Worm (Caenorhabditis elegans) whole organism, young adult: Measurements from ENCODE around the gene C36E8.6.

ENCODE experiments used
- B0019.2 ChIP-seq: fragments of 200-800 bp; sonication (Bioruptor generic); conservative IDR thresholded peaks from 2 replicates; pipeline ENCODE4 v1.3.6; 2022; ENCODE audit warnings: missing genetic modification reagents, missing genetic modification characterization, missing compliant biosample characterization
- B0035.1 ChIP-seq: sonication (generic microtip); optimal IDR thresholded peaks from 2 replicates; lab custom pipeline; 2016; ENCODE audit warnings: missing genetic modification characterization, mild to moderate bottlenecking, missing compliant biosample characterization, missing genotype, missing genetic modification reagents
- C06A6.2 ChIP-seq: fragments of 200-800 bp; sonication (Bioruptor generic); conservative IDR thresholded peaks from 2 replicates; pipeline ENCODE4 v1.3.6; 2022; ENCODE audit warnings: missing genetic modification characterization, missing compliant biosample characterization
- F37B4.10 ChIP-seq: fragments of 200-800 bp; sonication (Bioruptor generic); IDR thresholded peaks from 2 replicates; pipeline ENCODE4 v1.3.6; 2022; ENCODE audit warnings: missing genetic modification characterization, missing compliant biosample characterization
- F57A8.1 ChIP-seq: fragments of 200-800 bp; sonication (Bioruptor generic); optimal IDR thresholded peaks from 2 replicates; lab custom pipeline; 2018; ENCODE audit warnings: mild to moderate bottlenecking, missing genetic modification characterization, moderate library complexity, missing compliant biosample characterization
- F57C9.4 ChIP-seq: sonication (generic microtip); optimal IDR thresholded peaks from 2 replicates; lab custom pipeline; 2017; ENCODE audit warnings: mild to moderate bottlenecking, missing genetic modification characterization, missing compliant biosample characterization
- K11D2.4 ChIP-seq: fragments of 200-800 bp; sonication (Bioruptor generic); IDR thresholded peaks from 2 replicates; pipeline ENCODE4 v1.3.6; 2022; ENCODE audit warnings: missing genetic modification reagents, missing genetic modification characterization, missing compliant biosample characterization
- T26A5.8 ChIP-seq: sonication (generic microtip); optimal IDR thresholded peaks from 2 replicates; lab custom pipeline; 2016; ENCODE audit warnings: missing genetic modification characterization, missing compliant biosample characterization
- Y79H2A.3 ChIP-seq: fragments of 200-800 bp; sonication (Bioruptor generic); conservative IDR thresholded peaks from 2 replicates; pipeline ENCODE4 v1.3.6; 2022; ENCODE audit warnings: missing genetic modification reagents, missing genetic modification characterization, missing compliant biosample characterization
- ama-1 ChIP-seq, 3 experiments: fragments of 150-350 bp in 1 of 3; sonication (generic microtip) in 2 of 3; optimal IDR thresholded peaks; 2 replicates each; lab custom pipeline; 2014 to 2018; ENCODE audit warnings: missing biosample characterization in 2 of 3, missing genetic modification characterization in 2 of 3, missing genetic modification reagents in 2 of 3
- aptf-3 ChIP-seq: fragments of 200-800 bp; sonication (Bioruptor generic); IDR thresholded peaks from 2 replicates; pipeline ENCODE4 v1.3.6; 2022; ENCODE audit warnings: missing genetic modification characterization, missing compliant biosample characterization
- athp-1 ChIP-seq: sonication (generic microtip); optimal IDR thresholded peaks from 2 replicates; lab custom pipeline; 2017; ENCODE audit warnings: mild to moderate bottlenecking, missing genetic modification characterization, missing compliant biosample characterization
- cebp-1 ChIP-seq, 2 experiments: fragments of 200-800 bp in 1 of 2; sonication (Bioruptor generic) in 1 of 2; sonication (generic microtip) in 1 of 2; IDR thresholded peaks in 1 of 2; optimal IDR thresholded peaks in 1 of 2; 2 replicates each; pipeline versions ENCODE4 v1.3.6 to Lab custom; 2017 to 2022; ENCODE audit warnings: missing compliant biosample characterization in 2 of 2, missing genetic modification characterization in 2 of 2, mild to moderate bottlenecking in 1 of 2, missing genetic modification reagents in 1 of 2, moderate library complexity in 1 of 2
- cebp-2 ChIP-seq: fragments of 200-800 bp; sonication (Bioruptor generic); IDR thresholded peaks from 2 replicates; pipeline ENCODE4 v1.3.6; 2022; ENCODE audit warnings: missing genetic modification characterization, missing compliant biosample characterization
- egrh-3 ChIP-seq: fragments of 200-800 bp; sonication (Bioruptor generic); IDR thresholded peaks from 2 replicates; pipeline ENCODE4 v1.3.6; 2022; ENCODE audit warnings: missing genetic modification reagents, missing genetic modification characterization, missing compliant biosample characterization
- gei-17 ChIP-seq: fragments of 200-800 bp; sonication (Bioruptor generic); optimal IDR thresholded peaks from 2 replicates; lab custom pipeline; 2018; ENCODE audit warnings: mild to moderate bottlenecking, missing genetic modification characterization, missing compliant biosample characterization
- hlh-12 ChIP-seq: sonication (generic microtip); optimal IDR thresholded peaks from 2 replicates; lab custom pipeline; 2016; ENCODE audit warnings: missing genetic modification characterization, missing compliant biosample characterization
- hlh-26 ChIP-seq: fragments of 200-800 bp; sonication (Bioruptor generic); conservative IDR thresholded peaks from 2 replicates; pipeline ENCODE4 v1.3.6; 2022; ENCODE audit warnings: missing genetic modification reagents, missing genetic modification characterization, missing compliant biosample characterization
- hmg-1.2 ChIP-seq: fragments of 200-800 bp; sonication (Bioruptor generic); IDR thresholded peaks from 2 replicates; pipeline ENCODE4 v1.3.6; 2022; ENCODE audit warnings: missing genetic modification reagents, missing genetic modification characterization, missing compliant biosample characterization
- lin-35 ChIP-seq, 3 experiments: fragments of 150-350 bp in 2 of 3; sonication (generic microtip) in 1 of 3; optimal IDR thresholded peaks; 2 replicates each; lab custom pipeline; 2014 to 2018; ENCODE audit warnings: missing biosample characterization in 3 of 3, missing genetic modification characterization in 3 of 3, missing genetic modification reagents in 3 of 3
- madf-8 ChIP-seq: fragments of 200-800 bp; sonication (Bioruptor generic); conservative IDR thresholded peaks from 2 replicates; pipeline ENCODE4 v1.3.6; 2022; ENCODE audit warnings: missing genetic modification reagents, missing genetic modification characterization, missing compliant biosample characterization
- nfya-2 ChIP-seq: fragments of 200-800 bp; sonication (Bioruptor generic); IDR thresholded peaks from 2 replicates; pipeline ENCODE4 v1.3.6; 2022; ENCODE audit warnings: missing genetic modification reagents, missing genetic modification characterization, missing compliant biosample characterization
- nhr-120 ChIP-seq: fragments of 200-800 bp; sonication (Bioruptor generic); IDR thresholded peaks from 2 replicates; pipeline ENCODE4 v1.3.6; 2022; ENCODE audit warnings: missing genetic modification characterization, missing compliant biosample characterization
- nhr-90 ChIP-seq: sonication (generic microtip); optimal IDR thresholded peaks from 2 replicates; lab custom pipeline; 2016; ENCODE audit warnings: missing genotype, mild to moderate bottlenecking, missing genetic modification characterization, missing compliant biosample characterization
- pbrm-1 ChIP-seq: fragments of 200-800 bp; sonication (Bioruptor generic); IDR thresholded peaks from 2 replicates; pipeline ENCODE4 v1.3.6; 2022; ENCODE audit warnings: missing genetic modification reagents, missing genetic modification characterization, missing compliant biosample characterization
- rec-8 ChIP-seq, 2 experiments: sonication (generic microtip); optimal IDR thresholded peaks; 2 replicates each; lab custom pipeline; 2016; ENCODE audit warnings: mild to moderate bottlenecking in 2 of 2, missing genetic modification characterization in 2 of 2, missing genetic modification reagents in 2 of 2, missing genotype in 2 of 2, missing biosample characterization in 1 of 2, missing compliant biosample characterization in 1 of 2, moderate library complexity in 1 of 2
- repo-1 ChIP-seq: sonication (generic microtip); optimal IDR thresholded peaks from 2 replicates; lab custom pipeline; 2017; ENCODE audit warnings: mild to moderate bottlenecking, missing genetic modification characterization, missing compliant biosample characterization
- rpc-1 ChIP-seq, 2 experiments: fragments of 150-350 bp in 1 of 2; sonication (generic microtip) in 1 of 2; optimal IDR thresholded peaks; 2 replicates each; lab custom pipeline; 2014 to 2018; ENCODE audit warnings: missing biosample characterization in 1 of 2, missing genetic modification characterization in 1 of 2, missing genetic modification reagents in 1 of 2, missing genotype in 1 of 2
- sdz-38 ChIP-seq: sonication (generic microtip); optimal IDR thresholded peaks from 2 replicates; lab custom pipeline; 2016; ENCODE audit warnings: missing genotype, missing genetic modification characterization, missing compliant biosample characterization
- snpc-1.1 ChIP-seq: sonication (generic microtip); optimal IDR thresholded peaks from 2 replicates; lab custom pipeline; 2017; ENCODE audit warnings: missing genetic modification characterization, mild to moderate bottlenecking, missing compliant biosample characterization, antibody characterized with exemption, moderate library complexity, missing genotype, missing genetic modification reagents; ENCODE audit not compliant: insufficient read depth
- snpc-3.4 ChIP-seq: sonication (generic microtip); optimal IDR thresholded peaks from 2 replicates; lab custom pipeline; 2017; ENCODE audit warnings: missing genetic modification characterization, mild to moderate bottlenecking, missing compliant biosample characterization, antibody characterized with exemption, moderate library complexity, missing genotype, missing genetic modification reagents
- somi-1 ChIP-seq: fragments of 200-800 bp; sonication (Bioruptor generic); optimal IDR thresholded peaks from 2 replicates; lab custom pipeline; 2018; ENCODE audit warnings: mild to moderate bottlenecking, missing genetic modification characterization, missing compliant biosample characterization
- sptf-2 ChIP-seq: fragments of 200-800 bp; sonication (Bioruptor generic); optimal IDR thresholded peaks from 2 replicates; lab custom pipeline; 2018; ENCODE audit warnings: mild to moderate bottlenecking, missing genetic modification characterization, missing compliant biosample characterization
- tlf-1 ChIP-seq: fragments of 200-800 bp; sonication (Bioruptor generic); optimal IDR thresholded peaks from 2 replicates; lab custom pipeline; 2018; ENCODE audit warnings: mild to moderate bottlenecking, missing genetic modification characterization, missing compliant biosample characterization
- unc-62 ChIP-seq: fragments of 150-350 bp; optimal IDR thresholded peaks from 2 replicates; lab custom pipeline; 2014; ENCODE audit warnings: missing biosample characterization, missing genetic modification reagents, missing genetic modification characterization
- ztf-18 ChIP-seq: sonication (generic microtip); optimal IDR thresholded peaks from 2 replicates; lab custom pipeline; 2016; ENCODE audit warnings: missing genotype, mild to moderate bottlenecking, missing genetic modification characterization, missing compliant biosample characterization
- ztf-22 ChIP-seq: fragments of 200-800 bp; sonication (Bioruptor generic); optimal IDR thresholded peaks from 2 replicates; lab custom pipeline; 2018; ENCODE audit warnings: mild to moderate bottlenecking, missing genetic modification characterization, moderate library complexity, missing compliant biosample characterization

The C36E8.6 gene

ce11 chrIII:3953235-3953634 is 34.6 kb upstream of the C36E8.6 start (continued):
- TF ChIP-seq hlh-12 (tag; lab: Kevin White, UChicago) (no peak), pbrm-1 (peak; percentile 35; the same call in 1 of the 2 replicates), nfya-2 (GFP tag; lab: Robert Waterston, UW) (no peak), K11D2.4 (GFP tag; lab: Robert Waterston, UW) (0 out of 2 replicates have a peak, but pooled peaks have one; percentile 60), Y79H2A.3 (GFP tag; lab: Robert Waterston, UW) (0 out of 2 replicates have a peak, but pooled peaks have one; percentile 42), T26A5.8 (no peak), hmg-1.2 (GFP tag; lab: Robert Waterston, UW) (peak; percentile 74; the same call in 1 of the 2 replicates), tlf-1 (no peak), ztf-22 (GFP tag; lab: Kevin White, UChicago) (no peak), lin-35 (GFP tag; optimal IDR thresholded peaks at IDR 0.05; lab: Kevin White, UChicago) (no peak), rec-8 (tag; optimal IDR thresholded peaks at IDR 0.05; lab: Kevin White, UChicago) (no peak), rpc-1 (optimal IDR thresholded peaks at IDR 0.05; lab: Kevin White, UChicago) (no peak), rpc-1 (tag; optimal IDR thresholded peaks at IDR 0.05; lab: Kevin White, UChicago) (no peak), sptf-2 (GFP tag; lab: Kevin White, UChicago) (no peak), athp-1 (tag; lab: Kevin White, UChicago) (no peak), F37B4.10 (GFP tag; lab: Robert Waterston, UW) (no peak), F57A8.1 (GFP tag; lab: Kevin White, UChicago) (no peak), madf-8 (GFP tag; lab: Robert Waterston, UW) (no peak), B0035.1 (tag; lab: Kevin White, UChicago) (no peak), aptf-3 (no peak), nhr-90 (tag; lab: Kevin White, UChicago) (no peak), sdz-38 (tag; lab: Kevin White, UChicago) (no peak), cebp-1 (GFP tag; IDR thresholded peaks at IDR 0.05; lab: Robert Waterston, UW) (peak; percentile 57; the same call in 1 of the 2 replicates), cebp-1 (tag; optimal IDR thresholded peaks at IDR 0.05; lab: Kevin White, UChicago) (peak; percentile 81), somi-1 (GFP tag; lab: Kevin White, UChicago) (peak; percentile 71), egrh-3 (GFP tag; lab: Robert Waterston, UW) (no peak; the same call in 1 of the 2 replicates), snpc-1.1 (tag; lab: Kevin White, UChicago) (no peak), gei-17 (GFP tag; lab: Kevin White, UChicago) (no peak), F57C9.4 (tag; lab: Kevin White, UChicago) (no peak), cebp-2 (GFP tag; lab: Robert Waterston, UW) (no peak)

- TF ChIP-seq lin-35 (GFP tag; optimal IDR thresholded peaks at IDR 0.05; lab: Kevin White, UChicago) = no peak
- TF ChIP-seq hlh-26 (GFP tag; lab: Robert Waterston, UW) = no peak
- TF ChIP-seq unc-62 (GFP tag; lab: Kevin White, UChicago) = no peak
- TF ChIP-seq B0019.2 (GFP tag; lab: Robert Waterston, UW) = no peak
- TF ChIP-seq C06A6.2 (GFP tag; lab: Robert Waterston, UW) = 0 out of 2 replicates have a peak, but pooled peaks have one; percentile 11
- TF ChIP-seq nhr-120 (GFP tag; lab: Robert Waterston, UW) = no peak
- peak; percentile 49 for TF ChIP-seq somi-1 (GFP tag; lab: Kevin White, UChicago)
- no peak for TF ChIP-seq repo-1 (tag; lab: Kevin White, UChicago)
- TF ChIP-seq ama-1 (optimal IDR thresholded peaks at IDR 0.05; lab: Kevin White, UChicago) = peak; percentile 23
- TF ChIP-seq ama-1 (GFP tag; optimal IDR thresholded peaks at IDR 0.05; lab: Kevin White, UChicago) = no peak
- no peak for TF ChIP-seq cebp-1 (GFP tag; IDR thresholded peaks at IDR 0.05; lab: Robert Waterston, UW)
- TF ChIP-seq cebp-1 (tag; optimal IDR thresholded peaks at IDR 0.05; lab: Kevin White, UChicago) = peak; percentile 36
- no peak for TF ChIP-seq ztf-18
- no peak for TF ChIP-seq snpc-3.4 (tag; lab: Kevin White, UChicago)
Measured at ce11 chrIII:3954220-3954619, 33.6 kb upstream of the C36E8.6 start.
